Worm (Caenorhabditis elegans): ENCODE measurements around the gene irld-3.

The irld-3 gene

ce11 chrV:3128803-3129202 is 9.6 kb downstream of the irld-3 start, which contains the start of gene tat-6:
Gene tat-6 (plus strand): TSS chrV:3129103.
- TF ChIP-seq ceh-20 (GFP tag; IDR thresholded peaks at IDR 0.05), result no peak
- no peak for TF ChIP-seq egl-43 (GFP tag; IDR thresholded peaks at IDR 0.05)
- no peak for TF ChIP-seq nhr-10 (tag; optimal IDR thresholded peaks at IDR 0.05)
- TF ChIP-seq unc-130 (GFP tag; optimal IDR thresholded peaks at IDR 0.05), result no peak
- no peak for TF ChIP-seq T26A8.4 (GFP tag; IDR thresholded peaks at IDR 0.05)
- no peak for TF ChIP-seq T20F7.1 (GFP tag; optimal IDR thresholded peaks at IDR 0.05)

- no peak for TF ChIP-seq F26F4.8 (GFP tag; conservative IDR thresholded peaks at IDR 0.05)
- no peak for TF ChIP-seq ZK337.2 (GFP tag; IDR thresholded peaks at IDR 0.05)
- no peak for TF ChIP-seq dve-1 (tag; optimal IDR thresholded peaks at IDR 0.05; ENCODE audit: insufficient read depth)
- TF ChIP-seq mep-1 (tag; optimal IDR thresholded peaks at IDR 0.05), result no peak
- TF ChIP-seq duxl-1 (tag; optimal IDR thresholded peaks at IDR 0.05; ENCODE audit: poor library complexity), result no peak
- no peak for TF ChIP-seq spr-3 (GFP tag; optimal IDR thresholded peaks at IDR 0.05)
- TF ChIP-seq cey-2 (tag; optimal IDR thresholded peaks at IDR 0.05; ENCODE audit: borderline replicate concordance, insufficient read depth), result no peak
- TF ChIP-seq aha-1 (tag), result peak; percentile 32
- peak; percentile 64 for TF ChIP-seq nhr-28 (tag; optimal IDR thresholded peaks at IDR 0.05)
- no peak for TF ChIP-seq T20F7.1 (GFP tag; optimal IDR thresholded peaks at IDR 0.05)
- TF ChIP-seq tra-1 (GFP tag; IDR thresholded peaks at IDR 0.05), result no peak
- no peak for TF ChIP-seq vab-7 (GFP tag; IDR thresholded peaks at IDR 0.05)
- no peak for TF ChIP-seq dmd-8 (GFP tag; IDR thresholded peaks at IDR 0.05)
- TF ChIP-seq D1046.2 (GFP tag; IDR thresholded peaks at IDR 0.05), result no peak
Observed at ce11 chrV:3127670-3128069, 10.7 kb downstream of the irld-3 start, which contains the start of gene Y73C8C.10. Gene Y73C8C.10 (minus strand): TSS chrV:3127770.

ce11 chrV:3124912-3125311 is 13.5 kb downstream of the irld-3 start, which contains the start of gene Y73C8C.12:
Gene Y73C8C.12 (plus strand): TSS chrV:3125212.
- TF ChIP-seq aha-1 (tag) (peak; percentile 28), daf-12 (tag; optimal IDR thresholded peaks at IDR 0.05) (no peak)

ce11 chrV:3122403-3122802 is 16.0 kb downstream of the irld-3 start:
- TF ChIP-seq aha-1 (tag), result peak; percentile 93
- TF ChIP-seq vab-7 (GFP tag; IDR thresholded peaks at IDR 0.05), result no peak
- no peak for TF ChIP-seq spr-1 (tag; optimal IDR thresholded peaks at IDR 0.05)
- TF ChIP-seq nhr-6 (tag; optimal IDR thresholded peaks at IDR 0.05), result no peak
- TF ChIP-seq Y48G9A.11 (GFP tag; IDR thresholded peaks at IDR 0.05), result no peak

ce11 chrV:3121743-3122142 is 16.6 kb downstream of the irld-3 start, which contains the start of gene srt-56:
Gene srt-56 (minus strand): TSS chrV:3121843.
- TF ChIP-seq mxl-2 (GFP tag; conservative IDR thresholded peaks at IDR 0.05), result no peak
- TF ChIP-seq nhr-42 (GFP tag; IDR thresholded peaks at IDR 0.05), result no peak
- peak; percentile 49 for TF ChIP-seq aha-1 (tag)
- TF ChIP-seq lin-15B (tag; optimal IDR thresholded peaks at IDR 0.05), result no peak
- TF ChIP-seq hlh-30 (tag; optimal IDR thresholded peaks at IDR 0.05; ENCODE audit: insufficient read depth), result no peak
- no peak for TF ChIP-seq lim-7 (GFP tag; IDR thresholded peaks at IDR 0.05)
- no peak for TF ChIP-seq tra-1 (GFP tag; IDR thresholded peaks at IDR 0.05)

- TF ChIP-seq dmd-6 (GFP tag; IDR thresholded peaks at IDR 0.05) (peak; percentile 49; the same call in 1 of the 2 replicates), php-3 (GFP tag; IDR thresholded peaks at IDR 0.05) (no peak), ceh-32 (tag; optimal IDR thresholded peaks at IDR 0.05; ENCODE audit: poor library complexity) (no peak), lim-7 (GFP tag; IDR thresholded peaks at IDR 0.05) (no peak), lsy-2 (tag; optimal IDR thresholded peaks at IDR 0.05) (no peak), duxl-1 (tag; optimal IDR thresholded peaks at IDR 0.05; ENCODE audit: poor library complexity) (no peak), daf-12 (tag; optimal IDR thresholded peaks at IDR 0.05) (no peak), pqm-1 (tag; optimal IDR thresholded peaks at IDR 0.05) (peak; percentile 51), hif-1 (tag; optimal IDR thresholded peaks at IDR 0.05) (no peak), nhr-237 (tag; optimal IDR thresholded peaks at IDR 0.05) (no peak), ZK337.2 (GFP tag; IDR thresholded peaks at IDR 0.05) (no peak), nhr-28 (tag; optimal IDR thresholded peaks at IDR 0.05) (peak; percentile 87), rbr-2 (tag; optimal IDR thresholded peaks at IDR 0.05) (no peak)
Observed at ce11 chrV:3119185-3119584, 19.2 kb downstream of the irld-3 start.
